Worm (Caenorhabditis elegans): ENCODE data around the gene R04A9.9.

ce11 chrX:382692-383091 is 7.7 kb downstream of the R04A9.9 start, which contains the start of gene ife-2:
- TF ChIP-seq elt-3 (tag; optimal IDR thresholded peaks at IDR 0.05): no peak
- no peak for TF ChIP-seq unc-62 (GFP tag; optimal IDR thresholded peaks at IDR 0.05)
- no peak for TF ChIP-seq ama-1 (optimal IDR thresholded peaks at IDR 0.05)
- no peak for TF ChIP-seq sma-9 (GFP tag; optimal IDR thresholded peaks at IDR 0.05)
- TF ChIP-seq sma-9 (tag; optimal IDR thresholded peaks at IDR 0.05): no peak
- no peak for TF ChIP-seq nhr-237 (tag; optimal IDR thresholded peaks at IDR 0.05)
- TF ChIP-seq nhr-10 (tag; optimal IDR thresholded peaks at IDR 0.05): no peak
- no peak for TF ChIP-seq nhr-11 (tag; optimal IDR thresholded peaks at IDR 0.05)
- no peak for TF ChIP-seq nhr-12 (tag; optimal IDR thresholded peaks at IDR 0.05)

All from whole organism, L2 larva.